Fruit fly (Drosophila melanogaster): ENCODE measurements around the gene HIP.
"Not testable (repeated sequence)": the region's sequence is repeated elsewhere in the genome, so short reads cannot be mapped to it uniquely, and the experiment has no call there.

The HIP gene

DNA sequence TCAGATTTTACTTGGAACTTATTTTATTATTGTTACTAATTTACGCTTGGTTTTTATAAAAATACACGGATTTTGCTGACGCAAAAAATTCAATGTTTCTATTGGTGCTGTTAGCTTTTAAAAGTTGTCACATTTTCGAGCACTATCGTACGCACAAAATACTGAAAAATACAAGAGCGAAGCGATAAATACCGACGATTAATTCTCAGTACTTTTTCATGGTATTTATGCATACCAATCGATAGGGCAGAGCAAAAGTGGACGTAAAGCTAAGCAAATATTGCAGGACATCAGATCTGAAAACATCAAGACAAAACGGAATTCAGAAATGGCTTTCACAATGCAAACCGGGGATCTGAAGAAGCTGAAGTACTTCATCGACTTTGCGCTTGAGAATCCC, at the start of gene HIP:
Gene HIP (plus strand): TSS at position 232 of the 400 bp plus-strand sequence.
- TF ChIP-seq dl (GFP tag; optimal IDR thresholded peaks at IDR 0.05; ENCODE audit: insufficient read depth in 1 of 2, partially characterized antibody in 2 of 2); CG32264 (GFP tag; optimal IDR thresholded peaks at IDR 0.05); HLH106 (tag; optimal IDR thresholded peaks at IDR 0.05): not testable (repeated sequence)

DNA sequence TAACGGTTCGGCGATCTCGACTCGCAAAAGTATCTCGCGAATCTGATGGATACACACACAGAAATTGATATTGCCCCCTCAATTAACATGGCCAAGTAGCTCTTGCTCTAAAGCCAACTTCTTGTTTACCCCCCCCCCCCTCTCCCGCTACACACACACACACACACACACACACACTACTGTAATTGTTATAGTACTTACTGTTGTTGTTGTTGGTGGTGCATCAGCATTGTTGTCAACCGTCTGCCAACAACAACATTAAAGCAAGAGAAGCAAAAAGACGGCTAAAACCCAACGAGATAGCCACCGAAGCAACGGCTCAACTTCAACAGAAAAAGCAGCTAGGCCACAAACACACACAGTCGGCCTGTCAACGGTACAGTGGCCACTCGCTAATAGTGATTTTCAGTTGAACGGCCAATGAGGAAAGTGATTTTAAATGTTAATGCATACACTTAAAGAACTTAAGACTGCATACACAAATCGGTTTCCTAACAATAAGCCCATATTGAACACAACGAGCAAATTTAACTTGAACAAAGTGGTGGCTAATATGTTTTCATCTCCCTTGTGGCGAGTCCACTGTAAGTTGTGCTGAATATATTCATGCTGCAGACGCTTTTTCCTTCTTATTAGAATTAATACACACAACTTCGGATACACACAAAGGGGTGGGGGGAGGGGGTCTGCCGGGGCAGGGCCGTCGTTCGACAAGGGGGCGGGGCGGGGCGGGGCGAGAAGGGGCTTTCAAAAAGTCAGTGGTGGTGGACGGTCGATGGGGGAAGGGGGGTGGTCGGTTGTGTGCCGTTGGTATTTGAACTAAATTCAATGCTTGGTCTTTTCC, 48.5 kb upstream of the HIP start:
- TF ChIP-seq Dif (GFP tag; optimal IDR thresholded peaks at IDR 0.05; ENCODE audit: partially characterized antibody) (no peak), Myc (optimal IDR thresholded peaks at IDR 0.05) (no peak), usp (GFP tag; optimal IDR thresholded peaks at IDR 0.05) (no peak), sage (GFP tag; optimal IDR thresholded peaks at IDR 0.05) (no peak), Hr83 (GFP tag; optimal IDR thresholded peaks at IDR 0.05; ENCODE audit: poor library complexity, severe bottlenecking) (no peak), fru (GFP tag; optimal IDR thresholded peaks at IDR 0.05) (peak; percentile 84), CG32264 (GFP tag; optimal IDR thresholded peaks at IDR 0.05) (peak; percentile 33), dsf (GFP tag; optimal IDR thresholded peaks at IDR 0.05; ENCODE audit: borderline replicate concordance) (no peak), sv (GFP tag; optimal IDR thresholded peaks at IDR 0.05) (peak; percentile 53), Sp1 (GFP tag; optimal IDR thresholded peaks at IDR 0.05) (peak; percentile 61), Hnf4 (GFP tag; optimal IDR thresholded peaks at IDR 0.05) (peak; percentile 69), brk (GFP tag; optimal IDR thresholded peaks at IDR 0.05) (peak; percentile 46), foxo (GFP tag; optimal IDR thresholded peaks at IDR 0.05) (peak in 1 of 2 experiments; percentile 81), Hr78 (GFP tag; optimal IDR thresholded peaks at IDR 0.05) (no peak), Jra (GFP tag; optimal IDR thresholded peaks at IDR 0.05) (peak; percentile 40), HLH106 (tag; optimal IDR thresholded peaks at IDR 0.05) (peak; percentile 78), Vsx2 (GFP tag; optimal IDR thresholded peaks at IDR 0.05; ENCODE audit: partially characterized antibody) (no peak), GATAd (GFP tag; optimal IDR thresholded peaks at IDR 0.05) (no peak), jim (GFP tag; optimal IDR thresholded peaks at IDR 0.05) (no peak), Dfd (GFP tag; optimal IDR thresholded peaks at IDR 0.05) (no peak), dmrt93B (GFP tag; optimal IDR thresholded peaks at IDR 0.05) (peak; percentile 65), Mio (GFP tag; optimal IDR thresholded peaks at IDR 0.05) (no peak), woc (GFP tag; optimal IDR thresholded peaks at IDR 0.05) (peak; percentile 75), CrebA (GFP tag; optimal IDR thresholded peaks at IDR 0.05; ENCODE audit: borderline replicate concordance) (no peak), CG9705 (GFP tag; optimal IDR thresholded peaks at IDR 0.05) (peak; percentile 64), h (GFP tag; optimal IDR thresholded peaks at IDR 0.05) (peak; percentile 85), Rel (GFP tag; optimal IDR thresholded peaks at IDR 0.05) (no peak), Rel (tag; optimal IDR thresholded peaks at IDR 0.05) (no peak), N (GFP tag; optimal IDR thresholded peaks at IDR 0.05) (no peak), Abd-B (GFP tag; optimal IDR thresholded peaks at IDR 0.05) (no peak), tai (GFP tag; optimal IDR thresholded peaks at IDR 0.05) (no peak), pan (optimal IDR thresholded peaks at IDR 0.05) (no peak), dl (GFP tag; optimal IDR thresholded peaks at IDR 0.05; ENCODE audit: insufficient read depth in 1 of 2, partially characterized antibody in 2 of 2) (no peak), psq (GFP tag; optimal IDR thresholded peaks at IDR 0.05) (peak; percentile 60), OdsH (GFP tag; optimal IDR thresholded peaks at IDR 0.05) (peak; percentile 72), br (GFP tag; optimal IDR thresholded peaks at IDR 0.05) (peak; percentile 79), ey (GFP tag; optimal IDR thresholded peaks at IDR 0.05) (peak; percentile 84), lola (GFP tag; optimal IDR thresholded peaks at IDR 0.05) (no peak), rgr (GFP tag; optimal IDR thresholded peaks at IDR 0.05) (peak; percentile 80)

All from whole organism, wandering third instar larva.